Worm (Caenorhabditis elegans) whole organism, early embryonic: Measurements from ENCODE around the gene F37C4.4.

Experiments used
- ets-7 ChIP-seq: sonication (generic microtip); optimal IDR thresholded peaks from 2 replicates; lab custom pipeline; 2016; ENCODE audit warnings: missing genotype, missing genetic modification characterization, missing compliant biosample characterization
- pes-1 ChIP-seq: fragments of 200-800 bp; sonication (Bioruptor generic); IDR thresholded peaks from 2 replicates; pipeline ENCODE4 v1.3.6; 2022; ENCODE audit warnings: missing genetic modification reagents, missing genetic modification characterization, missing compliant biosample characterization
- tra-4 ChIP-seq: sonication (generic microtip); optimal IDR thresholded peaks from 2 replicates; lab custom pipeline; 2017; ENCODE audit warnings: missing genetic modification characterization, missing compliant biosample characterization

ce11 chrIV:3894004-3894480, 26.9 kb downstream of the F37C4.4 start, which contains the start of gene F56D6.8:
- TF ChIP-seq ets-7 (tag; lab: Kevin White, UChicago) (no peak), pes-1 (GFP tag; lab: Robert Waterston, UW) (no peak), tra-4 (tag; lab: Kevin White, UChicago) (no peak)
